Fruit fly (Drosophila melanogaster) whole organism: ENCODE measurements around the gene CG2182.

Experiments used
- CG8478 ChIP-seq: fragments of >200 bp; optimal IDR thresholded peaks from 2 replicates; lab custom pipeline; 2018; ENCODE audit warnings: inconsistent platforms
- Dll ChIP-seq: fragments of >200 bp; optimal IDR thresholded peaks from 2 replicates; lab custom pipeline; 2017
- EcR ChIP-seq, 2 experiments: fragments of >200 bp; optimal IDR thresholded peaks; 2 replicates each; lab custom pipeline; 2017; ENCODE audit warnings: missing biosample characterization in 2 of 2, missing genetic modification characterization in 2 of 2, missing genetic modification reagents in 2 of 2
- pan ChIP-seq: fragments of >200 bp; optimal IDR thresholded peaks from 2 replicates; lab custom pipeline; 2017
- psq ChIP-seq: fragments of >200 bp; optimal IDR thresholded peaks from 2 replicates; lab custom pipeline; 2017
- usp ChIP-seq: fragments of >200 bp; optimal IDR thresholded peaks from 2 replicates; lab custom pipeline; 2017; ENCODE audit warnings: missing biosample characterization, missing genetic modification characterization, mixed read lengths

DNA sequence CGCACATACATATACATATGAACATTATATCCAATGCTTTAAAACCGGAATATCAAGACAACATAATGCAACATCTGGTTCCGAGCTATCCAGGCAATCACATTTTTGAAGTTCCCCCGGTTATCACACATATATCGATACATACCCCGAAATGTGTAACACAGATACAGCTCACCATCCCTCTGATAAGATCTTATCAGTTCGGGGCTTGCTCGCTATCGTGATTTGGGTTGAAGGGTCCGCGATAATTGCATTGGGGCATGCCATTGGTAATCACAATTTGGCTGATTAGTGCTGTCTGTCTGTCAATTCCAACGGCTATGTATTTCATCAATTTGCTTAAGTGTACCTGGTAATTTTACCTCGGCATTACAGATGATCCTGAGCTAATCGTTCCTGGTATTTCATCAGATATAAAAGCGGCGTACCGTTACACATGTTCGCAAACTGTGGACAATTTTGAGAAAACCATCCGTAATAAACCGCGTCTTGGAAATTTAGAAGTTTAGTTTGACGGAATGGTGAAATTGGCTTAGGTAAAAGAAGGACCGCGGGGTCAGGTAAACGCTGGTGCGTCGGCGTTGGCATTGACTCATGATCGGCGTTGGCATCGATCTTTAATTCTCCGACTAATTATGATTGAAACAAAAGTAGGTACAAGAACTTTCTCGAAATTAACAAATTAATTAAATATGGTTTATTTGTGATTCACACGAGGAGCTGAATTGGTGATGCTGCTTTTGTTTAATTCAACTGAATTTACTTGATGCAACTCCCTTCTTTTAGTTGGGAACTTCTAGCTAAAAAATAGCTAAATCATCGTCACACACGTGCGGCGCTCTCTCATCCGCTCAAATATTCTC is 12.3 kb upstream of the CG2182 start:
- TF ChIP-seq usp (no peak), pan (lab: Kevin White, UChicago) (no peak), CG8478 (lab: Kevin White, UChicago) (no peak), psq (no peak), Dll (lab: Kevin White, UChicago) (no peak), EcR (GFP tag; optimal IDR thresholded peaks at IDR 0.05; lab: Kevin White, UChicago) (no peak)
